Worm (Caenorhabditis elegans) whole organism, L2 larva: Measurements from ENCODE around the gene D1086.10.

Experiments used
- C34F6.9 ChIP-seq: fragments of 150-350 bp; optimal IDR thresholded peaks from 2 replicates; lab custom pipeline; 2014; ENCODE audit warnings: missing biosample characterization, missing genetic modification characterization
- F13H6.1 ChIP-seq: sonication (generic microtip); optimal IDR thresholded peaks from 2 replicates; lab custom pipeline; 2016; ENCODE audit warnings: missing genetic modification characterization, missing compliant biosample characterization
- Y55F3AM.14 ChIP-seq: fragments of 200-800 bp; sonication (Bioruptor generic); optimal IDR thresholded peaks from 2 replicates; lab custom pipeline; 2018; ENCODE audit warnings: mild to moderate bottlenecking, missing genetic modification characterization, missing compliant biosample characterization
- alr-1 ChIP-seq: fragments of 150-350 bp; optimal IDR thresholded peaks from 2 replicates; lab custom pipeline; 2014; ENCODE audit warnings: missing biosample characterization, missing genetic modification characterization
- aly-2 ChIP-seq: fragments of 150-350 bp; optimal IDR thresholded peaks from 2 replicates; lab custom pipeline; 2014; ENCODE audit warnings: missing biosample characterization, missing genetic modification characterization
- ama-1 ChIP-seq: fragments of 150-350 bp; optimal IDR thresholded peaks from 2 replicates; lab custom pipeline; 2018; ENCODE audit warnings: inconsistent platforms
- ceh-82 ChIP-seq: fragments of 150-350 bp; optimal IDR thresholded peaks from 2 replicates; lab custom pipeline; 2014; ENCODE audit warnings: missing biosample characterization, missing genetic modification characterization
- crh-2 ChIP-seq: sonication (generic microtip); optimal IDR thresholded peaks from 2 replicates; lab custom pipeline; 2017; ENCODE audit warnings: missing biosample characterization, missing genetic modification characterization
- dmd-4 ChIP-seq: sonication (generic microtip); optimal IDR thresholded peaks from 2 replicates; lab custom pipeline; 2017; ENCODE audit warnings: missing biosample characterization, missing genetic modification characterization
- egl-27 ChIP-seq: sonication (generic microtip); optimal IDR thresholded peaks from 3 replicates; lab custom pipeline; 2017; ENCODE audit warnings: missing biosample characterization, missing genetic modification reagents, missing genetic modification characterization
- elt-1 ChIP-seq: fragments of 150-350 bp; optimal IDR thresholded peaks from 2 replicates; lab custom pipeline; 2014; ENCODE audit warnings: missing biosample characterization, missing genetic modification characterization
- elt-3 ChIP-seq: sonication (generic microtip); optimal IDR thresholded peaks from 2 replicates; lab custom pipeline; 2017; ENCODE audit warnings: missing biosample characterization, missing genetic modification characterization
- fos-1 ChIP-seq: fragments of 150-350 bp; optimal IDR thresholded peaks from 2 replicates; lab custom pipeline; 2014; ENCODE audit warnings: missing biosample characterization, missing genetic modification characterization
- lin-11 ChIP-seq: fragments of 150-350 bp; sonication (generic microtip); optimal IDR thresholded peaks from 2 replicates; lab custom pipeline; 2014; ENCODE audit warnings: missing biosample characterization, missing genetic modification characterization, inconsistent platforms, mixed read lengths
- lin-39 ChIP-seq: fragments of 150-350 bp; optimal IDR thresholded peaks from 2 replicates; lab custom pipeline; 2014; ENCODE audit warnings: missing biosample characterization, missing genetic modification reagents, missing genetic modification characterization
- mab-5 ChIP-seq: fragments of 150-350 bp; optimal IDR thresholded peaks from 2 replicates; lab custom pipeline; 2014; ENCODE audit warnings: missing biosample characterization, missing genetic modification characterization
- nhr-10 ChIP-seq: sonication (generic microtip); optimal IDR thresholded peaks from 2 replicates; lab custom pipeline; 2017; ENCODE audit warnings: missing biosample characterization, missing genetic modification characterization
- nhr-11 ChIP-seq: fragments of 150-350 bp; optimal IDR thresholded peaks from 2 replicates; lab custom pipeline; 2014; ENCODE audit warnings: missing biosample characterization, missing genetic modification characterization
- nhr-12 ChIP-seq: fragments of 150-350 bp; optimal IDR thresholded peaks from 2 replicates; lab custom pipeline; 2014; ENCODE audit warnings: missing biosample characterization, missing genetic modification characterization
- nhr-129 ChIP-seq: fragments of 150-350 bp; optimal IDR thresholded peaks from 2 replicates; lab custom pipeline; 2014; ENCODE audit warnings: missing biosample characterization, missing genetic modification characterization
- nhr-21 ChIP-seq: fragments of 150-350 bp; optimal IDR thresholded peaks from 2 replicates; lab custom pipeline; 2014; ENCODE audit warnings: missing biosample characterization, missing genetic modification characterization
- nhr-23 ChIP-seq: fragments of 150-350 bp; optimal IDR thresholded peaks from 2 replicates; lab custom pipeline; 2014; ENCODE audit warnings: missing biosample characterization, missing genetic modification reagents, missing genetic modification characterization
- nhr-237 ChIP-seq: fragments of 150-350 bp; optimal IDR thresholded peaks from 2 replicates; lab custom pipeline; 2014; ENCODE audit warnings: missing biosample characterization, missing genetic modification characterization
- nhr-6 ChIP-seq: fragments of 150-350 bp; optimal IDR thresholded peaks from 2 replicates; lab custom pipeline; 2014; ENCODE audit warnings: missing biosample characterization, missing genetic modification characterization
- nhr-77 ChIP-seq: fragments of 150-350 bp; optimal IDR thresholded peaks from 2 replicates; lab custom pipeline; 2014; ENCODE audit warnings: missing biosample characterization, missing genetic modification characterization
- peb-1 ChIP-seq: fragments of 150-350 bp; optimal IDR thresholded peaks from 2 replicates; lab custom pipeline; 2014; ENCODE audit warnings: missing biosample characterization, missing genetic modification characterization
- skn-1 ChIP-seq: sonication (generic microtip); optimal IDR thresholded peaks from 2 replicates; lab custom pipeline; 2017; ENCODE audit warnings: missing biosample characterization, missing genetic modification characterization
- snpc-4 ChIP-seq: fragments of 150-350 bp; optimal IDR thresholded peaks from 2 replicates; lab custom pipeline; 2014; ENCODE audit warnings: missing biosample characterization, missing genetic modification characterization
- zag-1 ChIP-seq: fragments of 150-350 bp; optimal IDR thresholded peaks from 2 replicates; lab custom pipeline; 2014; ENCODE audit warnings: missing biosample characterization, missing genetic modification characterization
- ztf-4 ChIP-seq: fragments of 150-350 bp; optimal IDR thresholded peaks from 2 replicates; lab custom pipeline; 2014; ENCODE audit warnings: missing biosample characterization, missing genetic modification characterization

D1086.10 gene

ce11 chrV:14110042-14110441 is 27.5 kb downstream of the D1086.10 start, which contains the start of gene H39E23.2:
Gene H39E23.2 (plus strand): TSS chrV:14110342.
- TF ChIP-seq zag-1 (tag; lab: Kevin White, UChicago): no peak
- no peak for TF ChIP-seq peb-1
- TF ChIP-seq elt-1 (tag; lab: Kevin White, UChicago): no peak
- no peak for TF ChIP-seq elt-3 (tag; lab: Kevin White, UChicago)
- no peak for TF ChIP-seq crh-2
- no peak for TF ChIP-seq ceh-82 (tag; lab: Kevin White, UChicago)
- TF ChIP-seq nhr-237 (tag; lab: Kevin White, UChicago): no peak
- TF ChIP-seq mab-5 (tag; lab: Kevin White, UChicago): no peak
- no peak for TF ChIP-seq nhr-10 (tag; lab: Kevin White, UChicago)
- no peak for TF ChIP-seq snpc-4 (tag; lab: Kevin White, UChicago)
- no peak for TF ChIP-seq skn-1 (tag; lab: Kevin White, UChicago)
- no peak for TF ChIP-seq nhr-12 (tag; lab: Kevin White, UChicago)
- no peak for TF ChIP-seq ztf-4 (tag; lab: Kevin White, UChicago)
- TF ChIP-seq dmd-4 (tag; lab: Kevin White, UChicago): no peak
- TF ChIP-seq Y55F3AM.14 (GFP tag; lab: Kevin White, UChicago): no peak
- no peak for TF ChIP-seq lin-39 (tag; lab: Kevin White, UChicago)
- no peak for TF ChIP-seq ama-1 (lab: Kevin White, UChicago)
- no peak for TF ChIP-seq nhr-23 (tag; lab: Kevin White, UChicago)
- TF ChIP-seq alr-1: no peak
- TF ChIP-seq nhr-11 (tag; lab: Kevin White, UChicago): no peak

- no peak for TF ChIP-seq ama-1 (lab: Kevin White, UChicago)
- TF ChIP-seq nhr-21 (tag; lab: Kevin White, UChicago): no peak
- TF ChIP-seq dmd-4 (tag; lab: Kevin White, UChicago): no peak
- no peak for TF ChIP-seq nhr-129 (tag; lab: Kevin White, UChicago)
Observed at ce11 chrV:14120674-14121073, 38.1 kb downstream of the D1086.10 start.

- TF ChIP-seq lin-11 (tag; lab: Kevin White, UChicago) (no peak), elt-3 (tag; lab: Kevin White, UChicago) (no peak), aly-2 (tag; lab: Kevin White, UChicago) (no peak), nhr-23 (tag; lab: Kevin White, UChicago) (no peak), zag-1 (tag; lab: Kevin White, UChicago) (no peak), egl-27 (no peak), nhr-11 (tag; lab: Kevin White, UChicago) (no peak), nhr-6 (tag; lab: Kevin White, UChicago) (no peak), peb-1 (no peak), mab-5 (tag; lab: Kevin White, UChicago) (no peak), ama-1 (lab: Kevin White, UChicago) (no peak), crh-2 (no peak)
Observed at ce11 chrV:14123176-14123575, 40.6 kb downstream of the D1086.10 start.

- TF ChIP-seq nhr-129 (tag; lab: Kevin White, UChicago) (peak; percentile 17), snpc-4 (tag; lab: Kevin White, UChicago) (no peak)
Observed at ce11 chrV:14126341-14126924, 43.9 kb downstream of the D1086.10 start.

- TF ChIP-seq fos-1: peak; percentile 52
- TF ChIP-seq F13H6.1 (tag; lab: Kevin White, UChicago): no peak
- TF ChIP-seq nhr-129 (tag; lab: Kevin White, UChicago): peak; percentile 18
Observed at ce11 chrV:14127834-14128233, 45.3 kb downstream of the D1086.10 start.

DNA sequence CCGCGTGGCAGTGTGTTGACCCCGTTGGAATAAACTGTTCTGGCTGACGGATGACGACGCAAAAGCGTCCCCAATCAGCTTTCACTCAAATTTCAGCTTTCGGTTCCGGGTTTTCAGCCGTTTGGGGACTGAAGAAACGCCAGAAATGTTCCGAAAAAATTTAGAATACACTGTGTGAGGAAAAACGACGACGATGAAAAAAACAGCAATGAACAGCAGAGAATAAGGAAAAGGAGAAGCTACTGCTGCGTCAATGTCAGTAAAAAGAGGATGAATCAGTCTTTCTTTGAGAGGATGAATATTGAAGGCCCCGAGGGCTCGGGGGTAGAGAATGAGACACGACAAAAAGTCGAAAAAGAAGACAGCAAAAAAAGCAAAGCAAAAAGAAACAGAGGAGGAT is 46.3 kb downstream of the D1086.10 start:
- no peak for TF ChIP-seq nhr-77 (tag; lab: Kevin White, UChicago)
- peak; percentile 3 for TF ChIP-seq Y55F3AM.14 (GFP tag; lab: Kevin White, UChicago)

- no peak for TF ChIP-seq skn-1 (tag; lab: Kevin White, UChicago)
- no peak for TF ChIP-seq C34F6.9 (tag; lab: Kevin White, UChicago)
Observed at ce11 chrV:14130226-14130625, 47.7 kb downstream of the D1086.10 start.
